Fruit fly (Drosophila melanogaster) whole organism, prepupa: ENCODE measurements around the gene CG34278.

ENCODE experiments used
- Blimp-1 ChIP-seq: fragments of 200-800 bp; sonication (Bioruptor generic); optimal IDR thresholded peaks from 3 replicates; lab custom pipeline; 2017; ENCODE audit warnings: missing biosample characterization, missing genetic modification characterization, mild to moderate bottlenecking, moderate library complexity, missing genetic modification reagents
- CG10631 ChIP-seq: fragments of 200-800 bp; sonication (Bioruptor generic); optimal IDR thresholded peaks from 2 replicates; lab custom pipeline; 2016; ENCODE audit warnings: missing biosample characterization, missing genetic modification characterization
- CG10669 ChIP-seq: fragments of 200-800 bp; sonication (Bioruptor generic); optimal IDR thresholded peaks from 3 replicates; lab custom pipeline; 2018; ENCODE audit warnings: missing biosample characterization, mild to moderate bottlenecking, missing genetic modification characterization, moderate library complexity
- CG11294 ChIP-seq: fragments of 200-800 bp; sonication (Bioruptor generic); IDR thresholded peaks from 2 replicates; pipeline ENCODE4 v1.3.6; 2022; ENCODE audit warnings: missing biosample characterization, missing genetic modification characterization
- CG15336 ChIP-seq: fragments of 200-800 bp; sonication (Bioruptor generic); IDR thresholded peaks from 2 replicates; pipeline ENCODE4 v1.3.6; 2022; ENCODE audit warnings: missing biosample characterization, missing genetic modification characterization
- CG1621 ChIP-seq: fragments of 200-800 bp; sonication (Bioruptor generic); optimal IDR thresholded peaks from 3 replicates; lab custom pipeline; 2018; ENCODE audit warnings: missing biosample characterization, mild to moderate bottlenecking, missing genetic modification characterization
- CG16779 ChIP-seq: fragments of 200-800 bp; sonication (Bioruptor generic); optimal IDR thresholded peaks from 3 replicates; lab custom pipeline; 2017; ENCODE audit warnings: missing biosample characterization, mild to moderate bottlenecking, missing genetic modification characterization
- CG3032 ChIP-seq: fragments of 200-800 bp; optimal IDR thresholded peaks from 2 replicates; lab custom pipeline; 2019; ENCODE audit warnings: missing biosample characterization, mild to moderate bottlenecking, missing genetic modification characterization, moderate library complexity
- CG34406 ChIP-seq: fragments of 200-800 bp; sonication (Bioruptor generic); optimal IDR thresholded peaks from 3 replicates; lab custom pipeline; 2016; ENCODE audit warnings: missing biosample characterization, missing genetic modification characterization
- CG6163 ChIP-seq: fragments of 200-800 bp; sonication (Bioruptor generic); IDR thresholded peaks from 3 replicates; pipeline ENCODE4 v1.3.6; 2022; ENCODE audit warnings: missing biosample characterization, missing genetic modification characterization
- CG6808 ChIP-seq: fragments of 200-800 bp; sonication (Bioruptor generic); optimal IDR thresholded peaks from 3 replicates; lab custom pipeline; 2017; ENCODE audit warnings: missing biosample characterization, missing genetic modification characterization, mild to moderate bottlenecking, moderate library complexity, missing genetic modification reagents
- CG7368 ChIP-seq: fragments of 200-800 bp; sonication (Bioruptor generic); optimal IDR thresholded peaks from 3 replicates; lab custom pipeline; 2016; ENCODE audit warnings: missing biosample characterization, missing genetic modification characterization
- CG8119 ChIP-seq: fragments of 200-800 bp; sonication (Bioruptor generic); IDR thresholded peaks from 3 replicates; pipeline ENCODE4 v1.3.6; 2022; ENCODE audit warnings: missing biosample characterization, missing genetic modification characterization
- CG8319 ChIP-seq: fragments of 200-800 bp; sonication (Bioruptor generic); optimal IDR thresholded peaks from 3 replicates; lab custom pipeline; 2016; ENCODE audit warnings: missing biosample characterization, missing genetic modification characterization
- CG8632 ChIP-seq: fragments of 200-800 bp; sonication (Bioruptor generic); optimal IDR thresholded peaks from 3 replicates; lab custom pipeline; 2016; ENCODE audit warnings: missing biosample characterization, missing genetic modification characterization
- Eip93F ChIP-seq: fragments of 200-800 bp; sonication (Bioruptor generic); optimal IDR thresholded peaks from 2 replicates; lab custom pipeline; 2016; ENCODE audit warnings: missing biosample characterization, mild to moderate bottlenecking, missing genetic modification characterization
- Ets21C ChIP-seq: fragments of 200-800 bp; sonication (Bioruptor generic); optimal IDR thresholded peaks from 3 replicates; lab custom pipeline; 2016; ENCODE audit warnings: missing biosample characterization, missing genetic modification characterization
- Ets96B ChIP-seq: fragments of 200-800 bp; optimal IDR thresholded peaks from 2 replicates; lab custom pipeline; 2019; ENCODE audit warnings: missing biosample characterization, mild to moderate bottlenecking, missing genetic modification characterization, moderate library complexity
- Gug ChIP-seq: fragments of 200-800 bp; sonication (Bioruptor generic); IDR thresholded peaks from 2 replicates; pipeline ENCODE4 v1.3.6; 2022; ENCODE audit warnings: missing biosample characterization, missing genetic modification characterization
- Hr38 ChIP-seq: sonication (Bioruptor generic); optimal IDR thresholded peaks from 2 replicates; lab custom pipeline; 2016; ENCODE audit warnings: missing biosample characterization, missing genetic modification characterization
- Lpt ChIP-seq: fragments of 200-800 bp; sonication (Bioruptor generic); optimal IDR thresholded peaks from 3 replicates; lab custom pipeline; 2016; ENCODE audit warnings: missing biosample characterization, missing genetic modification characterization
- Met ChIP-seq: fragments of 200-800 bp; sonication (Bioruptor generic); optimal IDR thresholded peaks from 3 replicates; lab custom pipeline; 2016; ENCODE audit warnings: missing biosample characterization, missing genetic modification characterization
- OdsH ChIP-seq: fragments of 200-800 bp; sonication (Bioruptor generic); optimal IDR thresholded peaks from 3 replicates; lab custom pipeline; 2016; ENCODE audit warnings: missing biosample characterization, missing genetic modification characterization
- Sox14 ChIP-seq: fragments of 200-800 bp; sonication (Bioruptor generic); optimal IDR thresholded peaks from 3 replicates; lab custom pipeline; 2016; ENCODE audit warnings: missing biosample characterization, missing genetic modification characterization
- acj6 ChIP-seq: fragments of 200-800 bp; sonication (Bioruptor generic); optimal IDR thresholded peaks from 3 replicates; lab custom pipeline; 2016; ENCODE audit warnings: missing biosample characterization, missing genetic modification characterization
- eg ChIP-seq: fragments of 200-800 bp; sonication (Bioruptor generic); IDR thresholded peaks from 3 replicates; pipeline ENCODE4 v1.3.6; 2022; ENCODE audit warnings: missing biosample characterization, missing genetic modification characterization
- esn ChIP-seq: fragments of 200-800 bp; sonication (Bioruptor generic); optimal IDR thresholded peaks from 2 replicates; lab custom pipeline; 2016; ENCODE audit warnings: missing biosample characterization, mild to moderate bottlenecking, missing genetic modification characterization, moderate library complexity
- fd59A ChIP-seq: fragments of 200-800 bp; sonication (Bioruptor generic); optimal IDR thresholded peaks from 2 replicates; lab custom pipeline; 2017; ENCODE audit warnings: missing biosample characterization, mild to moderate bottlenecking, missing genetic modification characterization, missing genetic modification reagents
- fd85E ChIP-seq: fragments of 200-800 bp; sonication (Bioruptor generic); optimal IDR thresholded peaks from 3 replicates; lab custom pipeline; 2016; ENCODE audit warnings: missing biosample characterization, missing genetic modification characterization
- fkh ChIP-seq: fragments of 200-800 bp; sonication (Bioruptor generic); optimal IDR thresholded peaks from 3 replicates; lab custom pipeline; 2017; ENCODE audit warnings: missing biosample characterization, mild to moderate bottlenecking, missing genetic modification characterization, moderate library complexity
- net ChIP-seq: fragments of 200-800 bp; sonication (Bioruptor generic); optimal IDR thresholded peaks from 3 replicates; lab custom pipeline; 2016; ENCODE audit warnings: missing biosample characterization, missing genetic modification characterization
- spab ChIP-seq: fragments of 200-800 bp; sonication (Bioruptor generic); optimal IDR thresholded peaks from 2 replicates; lab custom pipeline; 2017; ENCODE audit warnings: missing biosample characterization, mild to moderate bottlenecking, missing genetic modification characterization, missing genetic modification reagents
- svp ChIP-seq: fragments of 200-800 bp; sonication (Bioruptor generic); peaks from one replicate; lab custom pipeline; 2016; ENCODE audit warnings: missing biosample characterization, missing genetic modification characterization
- vri ChIP-seq: fragments of 200-800 bp; sonication (Bioruptor generic); optimal IDR thresholded peaks from 3 replicates; lab custom pipeline; 2016; ENCODE audit warnings: missing biosample characterization, mild to moderate bottlenecking, missing genetic modification characterization

CG34278 gene

dm6 chr3R:17081359-17081935, 38.8 kb upstream of the CG34278 start (continued):
- TF ChIP-seq fd85E (GFP tag; lab: Kevin White, UChicago) (no peak), Ets96B (tag; lab: Kevin White, UChicago) (peak; percentile 80), esn (GFP tag; lab: Kevin White, UChicago) (peak; percentile 53), CG10669 (GFP tag; lab: Kevin White, UChicago) (no peak), Lpt (GFP tag; lab: Kevin White, UChicago) (peak; percentile 82), CG3032 (tag; lab: Kevin White, UChicago) (peak; percentile 84), Sox14 (GFP tag; lab: Kevin White, UChicago) (peak; percentile 54), svp (GFP tag; lab: Kevin White, UChicago) (no peak), net (GFP tag; lab: Kevin White, UChicago) (peak; percentile 83), OdsH (no peak), Ets21C (GFP tag; lab: Kevin White, UChicago) (no peak), CG10631 (GFP tag; lab: Kevin White, UChicago) (no peak), CG7368 (GFP tag; lab: Kevin White, UChicago) (peak; percentile 46), CG6163 (GFP tag; lab: Robert Waterston, UW) (peak; percentile 40; the same call in 1 of the 3 replicates), spab (GFP tag; lab: Kevin White, UChicago) (no peak), CG11294 (GFP tag; lab: Robert Waterston, UW) (peak; percentile 78), CG8632 (GFP tag; lab: Kevin White, UChicago) (peak; percentile 64), eg (GFP tag; lab: Robert Waterston, UW) (peak; percentile 81), fd59A (peak; percentile 65), vri (GFP tag; lab: Kevin White, UChicago) (no peak)

DNA sequence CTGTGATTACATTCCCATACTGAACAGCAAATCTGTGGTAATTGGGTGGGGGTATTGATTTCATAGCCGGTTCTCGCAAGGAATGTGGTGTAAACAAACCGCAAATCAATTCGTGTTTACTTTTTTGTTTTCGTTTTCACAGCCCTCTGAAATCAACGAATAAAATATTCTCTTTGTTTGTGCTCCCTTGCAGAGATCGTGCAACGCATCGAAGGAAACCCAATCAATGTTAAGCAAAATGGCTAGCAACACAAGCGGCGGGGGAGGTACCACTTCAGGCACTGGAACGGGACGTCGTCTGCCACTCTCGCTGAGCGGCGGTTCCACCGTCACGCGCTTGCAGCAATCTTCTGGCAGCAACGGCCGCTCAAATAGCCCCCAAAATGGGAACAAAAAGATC, 37.8 kb upstream of the CG34278 start:
- TF ChIP-seq CG8632 (GFP tag; lab: Kevin White, UChicago), result no peak
- TF ChIP-seq spab (GFP tag; lab: Kevin White, UChicago), result no peak
- no peak for TF ChIP-seq OdsH
- TF ChIP-seq fkh (GFP tag; lab: Kevin White, UChicago), result peak; percentile 26
- no peak for TF ChIP-seq Ets96B (tag; lab: Kevin White, UChicago)

dm6 chr3R:17085029-17085807, 35.0 kb upstream of the CG34278 start, which contains the start of gene GckIII:
TSS of gene GckIII (plus strand) at chr3R:17085513.
- TF ChIP-seq CG6808 (GFP tag; lab: Kevin White, UChicago), result peak; percentile 44
- peak; percentile 16 for TF ChIP-seq Eip93F (GFP tag; lab: Kevin White, UChicago)
- TF ChIP-seq CG34406 (GFP tag; lab: Kevin White, UChicago), result no peak

dm6 chr3R:17087977-17088618, 32.2 kb upstream of the CG34278 start, which contains the start of gene cal1:
TSS of gene cal1 (plus strand) at chr3R:17088280.
- TF ChIP-seq CG6808 (GFP tag; lab: Kevin White, UChicago), result peak; percentile 100
- no peak for TF ChIP-seq fd85E (GFP tag; lab: Kevin White, UChicago)
- peak; percentile 94 for TF ChIP-seq fkh (GFP tag; lab: Kevin White, UChicago)
- TF ChIP-seq, all 60 proteins: peak for 2

- TF ChIP-seq CG8319 (GFP tag; lab: Kevin White, UChicago) (no peak), Hr38 (GFP tag; lab: Kevin White, UChicago) (no peak), CG15336 (no peak), Gug (GFP tag; lab: Robert Waterston, UW) (no peak), CG8119 (GFP tag; lab: Robert Waterston, UW) (no peak), acj6 (GFP tag; lab: Kevin White, UChicago) (no peak), Met (no peak), Blimp-1 (no peak), net (GFP tag; lab: Kevin White, UChicago) (no peak), CG10631 (GFP tag; lab: Kevin White, UChicago) (no peak), CG11294 (GFP tag; lab: Robert Waterston, UW) (no peak), CG6163 (GFP tag; lab: Robert Waterston, UW) (no peak), CG16779 (tag; lab: Kevin White, UChicago) (no peak), CG1621 (tag; lab: Kevin White, UChicago) (no peak)
These were observed 11.4 kb upstream of the CG34278 start for dm6 chr3R:17108881-17109280.
